Fruit fly (Drosophila melanogaster): ENCODE data around the gene Dyro.

Dyro gene

dm6 chr3L:11293378-11293777 lies 2.3 kb downstream of the Dyro start (continued):
- TF ChIP-seq exex (tag; optimal IDR thresholded peaks at IDR 0.05), result no peak
- TF ChIP-seq run (tag; optimal IDR thresholded peaks at IDR 0.05), result no peak
- no peak for TF ChIP-seq gfzf (GFP tag; optimal IDR thresholded peaks at IDR 0.05)
- no peak for TF ChIP-seq CG8944 (GFP tag; optimal IDR thresholded peaks at IDR 0.05)
- no peak for TF ChIP-seq odd (GFP tag; optimal IDR thresholded peaks at IDR 0.05)
- no peak for TF ChIP-seq corto (GFP tag; optimal IDR thresholded peaks at IDR 0.05)
- TF ChIP-seq CG17359 (tag; optimal IDR thresholded peaks at IDR 0.05), result peak; percentile 29
- TF ChIP-seq tap (tag; optimal IDR thresholded peaks at IDR 0.05), result peak; percentile 6
- peak; percentile 91 for TF ChIP-seq Hey (tag; optimal IDR thresholded peaks at IDR 0.05)
- no peak for TF ChIP-seq CG16813 (GFP tag; IDR thresholded peaks at IDR 0.05; ENCODE audit: partially characterized antibody)
- no peak for TF ChIP-seq CG18764 (GFP tag; optimal IDR thresholded peaks at IDR 0.05)
- TF ChIP-seq gem (tag; optimal IDR thresholded peaks at IDR 0.05), result peak; percentile 31
- TF ChIP-seq CG3065 (GFP tag; optimal IDR thresholded peaks at IDR 0.05), result no peak
- no peak for TF ChIP-seq CG2875 (GFP tag; optimal IDR thresholded peaks at IDR 0.05)
- peak; percentile 38; the same call in 1 of the 2 replicates for TF ChIP-seq CG9215 (GFP tag; IDR thresholded peaks at IDR 0.05)
- no peak for TF ChIP-seq kah (GFP tag; optimal IDR thresholded peaks at IDR 0.05)
- TF ChIP-seq CG9876 (GFP tag; optimal IDR thresholded peaks at IDR 0.05), result no peak
- no peak for TF ChIP-seq Hmx (GFP tag; optimal IDR thresholded peaks at IDR 0.05)
- TF ChIP-seq NC2β (GFP tag; optimal IDR thresholded peaks at IDR 0.05), result no peak
- peak; percentile 0 for TF ChIP-seq az2 (GFP tag; optimal IDR thresholded peaks at IDR 0.05)
- TF ChIP-seq CG13287 (GFP tag; IDR thresholded peaks at IDR 0.05; ENCODE audit: partially characterized antibody), result no peak; the same call in 1 of the 2 replicates
- no peak for TF ChIP-seq Camta (GFP tag; optimal IDR thresholded peaks at IDR 0.05)
- TF ChIP-seq CG16815 (GFP tag; optimal IDR thresholded peaks at IDR 0.05), result no peak
- TF ChIP-seq CG11093 (GFP tag; IDR thresholded peaks at IDR 0.05), result 0 out of 3 replicates have a peak, but pooled peaks have one; percentile 11
- peak; percentile 13 for TF ChIP-seq CG3281 (GFP tag; optimal IDR thresholded peaks at IDR 0.05)
- TF ChIP-seq CG6791 (GFP tag; IDR thresholded peaks at IDR 0.05; ENCODE audit: partially characterized antibody), result no peak
- 0 out of 3 replicates have a peak, but pooled peaks have one; percentile 28 for TF ChIP-seq otp (GFP tag; IDR thresholded peaks at IDR 0.05)
- TF ChIP-seq CG17802 (tag; optimal IDR thresholded peaks at IDR 0.05), result no peak
- TF ChIP-seq ac (GFP tag; optimal IDR thresholded peaks at IDR 0.05), result no peak
- TF ChIP-seq CG12236 (GFP tag; optimal IDR thresholded peaks at IDR 0.05), result no peak
- TF ChIP-seq CG11695 (GFP tag; IDR thresholded peaks at IDR 0.05), result peak; percentile 47; the same call in 1 of the 3 replicates
- TF ChIP-seq fd3F (GFP tag; optimal IDR thresholded peaks at IDR 0.05), result no peak
- TF ChIP-seq CG2116 (GFP tag; optimal IDR thresholded peaks at IDR 0.05), result no peak
- TF ChIP-seq CkIIα-i1 (GFP tag; IDR thresholded peaks at IDR 0.05), result no peak
- TF ChIP-seq fd102C (GFP tag; optimal IDR thresholded peaks at IDR 0.05), result no peak
- TF ChIP-seq Hand (GFP tag; optimal IDR thresholded peaks at IDR 0.05), result no peak
- no peak for TF ChIP-seq jigr1 (GFP tag; IDR thresholded peaks at IDR 0.05)
- TF ChIP-seq gce (GFP tag; IDR thresholded peaks at IDR 0.05), result no peak
- no peak for TF ChIP-seq CG31224 (GFP tag; IDR thresholded peaks at IDR 0.05)
- TF ChIP-seq Dek (tag; optimal IDR thresholded peaks at IDR 0.05), result no peak
- TF ChIP-seq Nf-YC (tag; optimal IDR thresholded peaks at IDR 0.05), result peak; percentile 2
- no peak for TF ChIP-seq Mad (GFP tag; optimal IDR thresholded peaks at IDR 0.05)
- no peak for TF ChIP-seq p53 (GFP tag; optimal IDR thresholded peaks at IDR 0.05)
- no peak for TF ChIP-seq CG12155 (GFP tag; optimal IDR thresholded peaks at IDR 0.05)
- no peak for TF ChIP-seq unpg (GFP tag; optimal IDR thresholded peaks at IDR 0.05)
- peak; percentile 20 for TF ChIP-seq mirr (GFP tag; optimal IDR thresholded peaks at IDR 0.05)
- no peak for TF ChIP-seq B-H2 (GFP tag; optimal IDR thresholded peaks at IDR 0.05)
- TF ChIP-seq CG16779 (GFP tag; IDR thresholded peaks at IDR 0.05), result no peak
- 0 out of 2 replicates have a peak, but pooled peaks have one; percentile 14 for TF ChIP-seq HLH3B (GFP tag; IDR thresholded peaks at IDR 0.05)
- no peak for TF ChIP-seq eyg (GFP tag; optimal IDR thresholded peaks at IDR 0.05)
- TF ChIP-seq zen2 (GFP tag; IDR thresholded peaks at IDR 0.05; ENCODE audit: partially characterized antibody), result no peak

All from whole organism, embryonic.